Worm (Caenorhabditis elegans) whole organism, early embryonic: Measurements from ENCODE around the gene sec-61.G.

Experiments used
- aly-1 ChIP-seq: sonication (generic microtip); optimal IDR thresholded peaks from 2 replicates; lab custom pipeline; 2016; ENCODE audit warnings: missing genetic modification characterization, missing compliant biosample characterization
- ama-1 ChIP-seq: fragments of 150-350 bp; optimal IDR thresholded peaks from 2 replicates; lab custom pipeline; 2014
- scrt-1 ChIP-seq: fragments of 200-800 bp; sonication (Bioruptor generic); IDR thresholded peaks from 2 replicates; pipeline ENCODE4 v1.3.6; 2022; ENCODE audit warnings: missing genetic modification characterization, missing compliant biosample characterization

ce11 chrV:10909959-10910358 lies 13.0 kb upstream of the sec-61.G start:
- no peak for TF ChIP-seq ama-1
- TF ChIP-seq aly-1: no peak
- no peak for TF ChIP-seq scrt-1 (GFP tag; lab: Robert Waterston, UW)
